Fruit fly (Drosophila melanogaster) whole organism, embryonic: ENCODE results near the gene MBD-like.

ENCODE experiments used
- CG7271 ChIP-seq: fragments of 200-800 bp; sonication (Bioruptor generic); optimal IDR thresholded peaks from 2 replicates; lab custom pipeline; 2018; ENCODE audit warnings: missing biosample characterization, mild to moderate bottlenecking, missing genetic modification characterization, moderate library complexity
- Fer3 ChIP-seq: fragments of 200-800 bp; sonication (Bioruptor generic); optimal IDR thresholded peaks from 2 replicates; lab custom pipeline; 2018; ENCODE audit warnings: missing biosample characterization, mild to moderate bottlenecking, missing genetic modification characterization, moderate library complexity
- HLH3B ChIP-seq: fragments of 200-800 bp; sonication (Bioruptor generic); IDR thresholded peaks from 2 replicates; pipeline ENCODE4 v1.3.6; 2022; ENCODE audit warnings: missing biosample characterization, missing genetic modification characterization
- Nf-YC ChIP-seq: fragments of 200-800 bp; optimal IDR thresholded peaks from 3 replicates; lab custom pipeline; 2019; ENCODE audit warnings: missing biosample characterization, mild to moderate bottlenecking, missing genetic modification characterization, moderate library complexity
- Oli ChIP-seq: fragments of 200-800 bp; sonication (Bioruptor generic); optimal IDR thresholded peaks from 2 replicates; lab custom pipeline; 2018; ENCODE audit warnings: missing biosample characterization, mild to moderate bottlenecking, missing genetic modification characterization, moderate library complexity
- mam ChIP-seq: fragments of 200-800 bp; sonication (Bioruptor generic); optimal IDR thresholded peaks from 3 replicates; lab custom pipeline; 2016; ENCODE audit warnings: missing biosample characterization, missing genetic modification characterization

dm6 chr3R:9551659-9552435 lies 7.7 kb upstream of the MBD-like start, which contains the start of the genes mura and RnpS1:
- no peak for TF ChIP-seq Fer3
- TF ChIP-seq Nf-YC (tag; lab: Kevin White, UChicago), result peak; percentile 14
- no peak for TF ChIP-seq mam (GFP tag; lab: Kevin White, UChicago)
- TF ChIP-seq CG7271 (tag; lab: Kevin White, UChicago), result no peak
- no peak for TF ChIP-seq HLH3B (GFP tag; lab: Robert Waterston, UW)
- TF ChIP-seq Oli (tag; lab: Kevin White, UChicago), result no peak
